Worm (Caenorhabditis elegans): ENCODE results near the gene str-130.

str-130 gene

DNA sequence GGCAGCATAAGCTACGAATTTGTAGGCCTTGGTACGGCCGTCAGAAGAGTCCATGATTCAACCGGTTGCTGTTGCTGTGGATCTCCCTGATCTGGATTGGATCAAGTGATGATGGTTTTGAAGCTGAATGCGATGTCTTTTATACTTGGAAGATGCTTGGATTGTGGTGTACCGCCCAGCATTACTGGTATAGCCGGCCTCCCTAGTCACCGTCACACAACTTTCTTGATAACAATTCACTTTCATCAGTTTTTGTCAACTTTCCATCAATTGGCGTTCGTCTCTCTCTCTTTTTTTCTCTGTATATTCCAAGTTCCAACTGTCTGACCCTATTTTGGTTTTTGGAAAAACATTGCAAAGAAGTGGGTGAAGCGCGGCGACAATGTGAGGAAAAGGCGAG is 39.7 kb downstream of the str-130 start, which contains the start of gene col-43:
col-43 (minus strand) TSS at position 101 of the 400 bp plus-strand sequence.
- TF ChIP-seq pes-1 (GFP tag; IDR thresholded peaks at IDR 0.05): no peak
- TF ChIP-seq sea-1 (GFP tag; conservative IDR thresholded peaks at IDR 0.05): no peak
- TF ChIP-seq tbx-11 (GFP tag; IDR thresholded peaks at IDR 0.05): no peak
- TF ChIP-seq B0310.2 (tag; optimal IDR thresholded peaks at IDR 0.05): no peak
- no peak for TF ChIP-seq tbx-37 (GFP tag; conservative IDR thresholded peaks at IDR 0.05)
- TF ChIP-seq F13C5.2 (tag; optimal IDR thresholded peaks at IDR 0.05): no peak
- no peak for TF ChIP-seq hmg-4 (GFP tag; optimal IDR thresholded peaks at IDR 0.05)
- TF ChIP-seq hnd-1 (tag; optimal IDR thresholded peaks at IDR 0.05): no peak
- TF ChIP-seq scrt-1 (GFP tag; IDR thresholded peaks at IDR 0.05): no peak

ce11 chrV:8050059-8050677 is 40.3 kb downstream of the str-130 start:
- TF ChIP-seq tbx-11 (GFP tag; IDR thresholded peaks at IDR 0.05) (no peak), flt-1 (GFP tag; IDR thresholded peaks at IDR 0.05) (no peak), tra-4 (tag; optimal IDR thresholded peaks at IDR 0.05) (no peak), aly-1 (tag; optimal IDR thresholded peaks at IDR 0.05) (no peak), hnd-1 (tag; optimal IDR thresholded peaks at IDR 0.05) (no peak), ceh-36 (tag; optimal IDR thresholded peaks at IDR 0.05) (no peak), hmg-4 (GFP tag; optimal IDR thresholded peaks at IDR 0.05) (no peak), scrt-1 (GFP tag; IDR thresholded peaks at IDR 0.05) (no peak), ceh-13 (GFP tag; optimal IDR thresholded peaks at IDR 0.05) (no peak), sea-1 (GFP tag; conservative IDR thresholded peaks at IDR 0.05) (no peak), tbx-37 (GFP tag; conservative IDR thresholded peaks at IDR 0.05) (no peak), hmbx-1 (tag; optimal IDR thresholded peaks at IDR 0.05) (no peak), ama-1 (optimal IDR thresholded peaks at IDR 0.05) (no peak), pes-1 (GFP tag; IDR thresholded peaks at IDR 0.05) (no peak), B0310.2 (tag; optimal IDR thresholded peaks at IDR 0.05) (no peak), F13C5.2 (tag; optimal IDR thresholded peaks at IDR 0.05) (no peak), ets-7 (tag; optimal IDR thresholded peaks at IDR 0.05) (no peak)

ce11 chrV:8046706-8047105 is 43.8 kb downstream of the str-130 start, which contains the start of gene ZC513.3:
Gene ZC513.3 (plus strand): TSS chrV:8047006.
- TF ChIP-seq sea-1 (GFP tag; conservative IDR thresholded peaks at IDR 0.05) (no peak), aly-1 (tag; optimal IDR thresholded peaks at IDR 0.05) (no peak), hnd-1 (tag; optimal IDR thresholded peaks at IDR 0.05) (no peak), tbx-11 (GFP tag; IDR thresholded peaks at IDR 0.05) (no peak), ceh-36 (tag; optimal IDR thresholded peaks at IDR 0.05) (no peak), F13C5.2 (tag; optimal IDR thresholded peaks at IDR 0.05) (no peak), tra-4 (tag; optimal IDR thresholded peaks at IDR 0.05) (no peak), tbx-37 (GFP tag; conservative IDR thresholded peaks at IDR 0.05) (no peak), hmg-4 (GFP tag; optimal IDR thresholded peaks at IDR 0.05) (no peak), flt-1 (GFP tag; IDR thresholded peaks at IDR 0.05) (no peak), B0310.2 (tag; optimal IDR thresholded peaks at IDR 0.05) (no peak), ceh-13 (GFP tag; optimal IDR thresholded peaks at IDR 0.05) (no peak)

ce11 chrV:8044957-8045356 is 45.5 kb downstream of the str-130 start:
- TF ChIP-seq hmg-4 (GFP tag; optimal IDR thresholded peaks at IDR 0.05) (peak; percentile 33), pes-1 (GFP tag; IDR thresholded peaks at IDR 0.05) (no peak)

DNA sequence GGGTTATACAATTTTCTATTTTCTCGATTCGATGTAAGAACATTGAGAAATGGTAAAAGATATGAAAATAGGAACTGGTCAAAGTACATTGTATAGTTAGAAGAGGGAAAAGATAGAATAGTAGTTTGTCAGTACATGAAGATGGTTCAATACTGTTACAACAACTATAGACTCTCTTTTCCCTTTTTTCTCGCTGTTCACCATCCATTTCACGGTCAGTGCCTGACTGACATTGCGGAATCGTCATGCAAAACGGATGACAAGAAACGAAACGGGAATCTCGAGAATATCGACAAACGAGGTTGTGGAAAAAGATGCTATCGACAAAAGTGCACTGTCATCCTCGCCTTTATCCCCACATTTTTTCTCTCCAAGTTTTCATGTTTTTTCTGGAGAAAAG is 46.8 kb downstream of the str-130 start:
- TF ChIP-seq ets-7 (tag; optimal IDR thresholded peaks at IDR 0.05): no peak
- no peak for TF ChIP-seq hmbx-1 (tag; optimal IDR thresholded peaks at IDR 0.05)
- TF ChIP-seq tra-4 (tag; optimal IDR thresholded peaks at IDR 0.05): no peak

ce11 chrV:8041336-8041868 is 49.1 kb downstream of the str-130 start:
- TF ChIP-seq ama-1 (optimal IDR thresholded peaks at IDR 0.05) (no peak), sea-1 (GFP tag; conservative IDR thresholded peaks at IDR 0.05) (no peak)

- TF ChIP-seq sea-1 (GFP tag; conservative IDR thresholded peaks at IDR 0.05): no peak
- TF ChIP-seq hmbx-1 (tag; optimal IDR thresholded peaks at IDR 0.05): no peak
- no peak for TF ChIP-seq F13C5.2 (tag; optimal IDR thresholded peaks at IDR 0.05)
- TF ChIP-seq ama-1 (optimal IDR thresholded peaks at IDR 0.05): peak; percentile 82
- no peak; the same call in 1 of the 2 replicates for TF ChIP-seq pes-1 (GFP tag; IDR thresholded peaks at IDR 0.05)
- no peak for TF ChIP-seq ceh-13 (GFP tag; optimal IDR thresholded peaks at IDR 0.05)
- TF ChIP-seq scrt-1 (GFP tag; IDR thresholded peaks at IDR 0.05): no peak
- peak; percentile 2 for TF ChIP-seq ceh-36 (tag; optimal IDR thresholded peaks at IDR 0.05)
- peak; percentile 3 for TF ChIP-seq hmg-4 (GFP tag; optimal IDR thresholded peaks at IDR 0.05)
- no peak for TF ChIP-seq aly-1 (tag; optimal IDR thresholded peaks at IDR 0.05)
- no peak for TF ChIP-seq hnd-1 (tag; optimal IDR thresholded peaks at IDR 0.05)
- TF ChIP-seq ets-7 (tag; optimal IDR thresholded peaks at IDR 0.05): no peak
- no peak for TF ChIP-seq tbx-37 (GFP tag; conservative IDR thresholded peaks at IDR 0.05)
Measured at ce11 chrV:8040247-8041084, 50.0 kb downstream of the str-130 start.

ce11 chrV:8039606-8040005 is 50.9 kb downstream of the str-130 start:
- 0 out of 2 replicates have a peak, but pooled peaks have one; percentile 28 for TF ChIP-seq sea-1 (GFP tag; conservative IDR thresholded peaks at IDR 0.05)
- peak; percentile 57 for TF ChIP-seq ama-1 (optimal IDR thresholded peaks at IDR 0.05)
- no peak for TF ChIP-seq pes-1 (GFP tag; IDR thresholded peaks at IDR 0.05)

All from whole organism, early embryonic.